Fruit fly (Drosophila melanogaster) whole organism, embryonic: ENCODE measurements around the gene Pde9.

ENCODE experiments used
- BEAF-32 ChIP-seq: fragments of 200-800 bp; sonication (Bioruptor generic); optimal IDR thresholded peaks from 3 replicates; lab custom pipeline; 2017; ENCODE audit warnings: missing biosample characterization, missing genetic modification characterization, mild to moderate bottlenecking, moderate library complexity, missing genetic modification reagents
- Bgb ChIP-seq: fragments of 200-800 bp; sonication (Bioruptor generic); IDR thresholded peaks from 2 replicates; pipeline ENCODE4 v1.3.6; 2022; ENCODE audit warnings: missing biosample characterization, missing genetic modification characterization; ENCODE audit not compliant: partially characterized antibody
- CG12104 ChIP-seq: fragments of 200-800 bp; sonication (Bioruptor generic); optimal IDR thresholded peaks from 3 replicates; lab custom pipeline; 2016; ENCODE audit warnings: missing biosample characterization, missing genetic modification characterization
- CG14050 ChIP-seq: fragments of 200-800 bp; sonication (Bioruptor generic); IDR thresholded peaks from 3 replicates; pipeline ENCODE4 v1.3.6; 2022; ENCODE audit warnings: missing biosample characterization, missing genetic modification characterization
- CG14965 ChIP-seq: fragments of 200-800 bp; sonication (Bioruptor generic); optimal IDR thresholded peaks from 2 replicates; lab custom pipeline; 2016; ENCODE audit warnings: missing biosample characterization, missing genetic modification characterization, borderline replicate concordance
- CG17361 ChIP-seq: fragments of 200-800 bp; sonication (Bioruptor generic); IDR thresholded peaks from 3 replicates; pipeline ENCODE4 v1.3.6; 2022; ENCODE audit warnings: missing biosample characterization, missing genetic modification characterization
- CG1832 ChIP-seq: fragments of 200-800 bp; sonication (Bioruptor generic); optimal IDR thresholded peaks from 2 replicates; lab custom pipeline; 2017; ENCODE audit warnings: missing biosample characterization, mild to moderate bottlenecking, missing genetic modification characterization, inconsistent platforms
- CG34224 ChIP-seq: fragments of 200-800 bp; sonication (Bioruptor generic); IDR thresholded peaks from 3 replicates; pipeline ENCODE4 v1.3.6; 2022; ENCODE audit warnings: missing biosample characterization, missing genetic modification characterization; ENCODE audit not compliant: partially characterized antibody
- CG34422 ChIP-seq: fragments of 200-800 bp; sonication (Bioruptor generic); IDR thresholded peaks from 3 replicates; pipeline ENCODE4 v1.3.6; 2022; ENCODE audit warnings: missing biosample characterization, missing genetic modification characterization
- CG8281 ChIP-seq: fragments of 200-800 bp; sonication (Bioruptor generic); optimal IDR thresholded peaks from 2 replicates; lab custom pipeline; 2018; ENCODE audit warnings: missing biosample characterization, mild to moderate bottlenecking, missing genetic modification characterization, moderate library complexity
- CG8290 ChIP-seq, 3 experiments: fragments of 200-800 bp; sonication (Bioruptor generic); optimal IDR thresholded peaks; 2 replicates each; lab custom pipeline; 2016 to 2019; ENCODE audit warnings: missing biosample characterization in 3 of 3, missing genetic modification characterization in 3 of 3, mild to moderate bottlenecking in 2 of 3, moderate library complexity in 1 of 3
- CG8765 ChIP-seq: fragments of 200-800 bp; sonication (Bioruptor generic); IDR thresholded peaks from 2 replicates; pipeline ENCODE4 v1.3.6; 2022; ENCODE audit warnings: missing biosample characterization, missing genetic modification characterization
- D19B ChIP-seq: fragments of 200-800 bp; sonication (Bioruptor generic); optimal IDR thresholded peaks from 2 replicates; lab custom pipeline; 2017; ENCODE audit warnings: missing biosample characterization, mild to moderate bottlenecking, missing genetic modification characterization
- Dref ChIP-seq: fragments of 200-800 bp; sonication (Bioruptor generic); IDR thresholded peaks from 2 replicates; pipeline ENCODE4 v1.3.6; 2022; ENCODE audit warnings: missing biosample characterization, missing genetic modification characterization
- Fer2 ChIP-seq: fragments of 200-800 bp; sonication (Bioruptor generic); optimal IDR thresholded peaks from 2 replicates; lab custom pipeline; 2018; ENCODE audit warnings: missing biosample characterization, mild to moderate bottlenecking, missing genetic modification characterization, moderate library complexity
- Fer3 ChIP-seq: fragments of 200-800 bp; sonication (Bioruptor generic); optimal IDR thresholded peaks from 2 replicates; lab custom pipeline; 2018; ENCODE audit warnings: missing biosample characterization, mild to moderate bottlenecking, missing genetic modification characterization, moderate library complexity
- Hr3 ChIP-seq: fragments of 200-800 bp; sonication (Bioruptor generic); optimal IDR thresholded peaks from 3 replicates; lab custom pipeline; 2016; ENCODE audit warnings: missing biosample characterization, missing genetic modification characterization
- Hsf ChIP-seq: fragments of 200-800 bp; sonication (Bioruptor generic); optimal IDR thresholded peaks from 3 replicates; lab custom pipeline; 2016; ENCODE audit warnings: missing biosample characterization, missing genetic modification characterization
- MBD-R2 ChIP-seq: fragments of 200-800 bp; sonication (Bioruptor generic); IDR thresholded peaks from 2 replicates; pipeline ENCODE4 v1.3.6; 2022; ENCODE audit warnings: missing biosample characterization, missing genetic modification characterization
- MESR4 ChIP-seq: fragments of 200-800 bp; sonication (Bioruptor generic); optimal IDR thresholded peaks from 2 replicates; lab custom pipeline; 2018; ENCODE audit warnings: missing biosample characterization, mild to moderate bottlenecking, missing genetic modification characterization, moderate library complexity
- Mad ChIP-seq: fragments of 200-800 bp; sonication (Bioruptor generic); optimal IDR thresholded peaks from 2 replicates; lab custom pipeline; 2016; ENCODE audit warnings: missing biosample characterization, missing genetic modification characterization
- Nf-YA ChIP-seq: fragments of 200-800 bp; sonication (Bioruptor generic); IDR thresholded peaks from 2 replicates; pipeline ENCODE4 v1.3.6; 2022; ENCODE audit warnings: missing biosample characterization, missing genetic modification characterization
- Oli ChIP-seq: fragments of 200-800 bp; sonication (Bioruptor generic); optimal IDR thresholded peaks from 2 replicates; lab custom pipeline; 2018; ENCODE audit warnings: missing biosample characterization, mild to moderate bottlenecking, missing genetic modification characterization, moderate library complexity
- Opbp ChIP-seq: fragments of 200-800 bp; sonication (Bioruptor generic); IDR thresholded peaks from 3 replicates; pipeline ENCODE4 v1.3.6; 2022; ENCODE audit warnings: missing biosample characterization, missing genetic modification characterization; ENCODE audit not compliant: partially characterized antibody
- Pdp1 ChIP-seq, 2 experiments: fragments of 200-800 bp; sonication (Bioruptor generic); optimal IDR thresholded peaks; 3 replicates each; lab custom pipeline; 2016; ENCODE audit warnings: missing biosample characterization in 2 of 2, missing genetic modification characterization in 2 of 2, mild to moderate bottlenecking in 1 of 2, moderate library complexity in 1 of 2
- Sry-β ChIP-seq: fragments of 200-800 bp; sonication (Bioruptor generic); optimal IDR thresholded peaks from 2 replicates; lab custom pipeline; 2018; ENCODE audit warnings: missing biosample characterization, mild to moderate bottlenecking, missing genetic modification characterization, moderate library complexity
- Sry-δ ChIP-seq: fragments of 200-800 bp; sonication (Bioruptor generic); optimal IDR thresholded peaks from 2 replicates; lab custom pipeline; 2016; ENCODE audit warnings: missing biosample characterization, missing genetic modification characterization
- TFAM ChIP-seq: fragments of 200-800 bp; sonication (Bioruptor generic); optimal IDR thresholded peaks from 2 replicates; lab custom pipeline; 2017; ENCODE audit warnings: missing biosample characterization, missing genetic modification characterization, inconsistent platforms
- Taf1 ChIP-seq: fragments of 200-800 bp; sonication (Bioruptor generic); IDR thresholded peaks from 2 replicates; pipeline ENCODE4 v1.3.6; 2022; ENCODE audit warnings: missing biosample characterization, missing genetic modification characterization
- Vsx1 ChIP-seq: fragments of 200-800 bp; sonication (Bioruptor generic); optimal IDR thresholded peaks from 2 replicates; lab custom pipeline; 2017; ENCODE audit warnings: missing biosample characterization, mild to moderate bottlenecking, missing genetic modification characterization, missing genetic modification reagents
- ase ChIP-seq: fragments of 200-800 bp; sonication (Bioruptor generic); IDR thresholded peaks from 3 replicates; pipeline ENCODE4 v1.3.6; 2022; ENCODE audit warnings: missing biosample characterization, missing genetic modification characterization
- ato ChIP-seq: fragments of 200-800 bp; sonication (Bioruptor generic); IDR thresholded peaks from 2 replicates; pipeline ENCODE4 v1.3.6; 2022; ENCODE audit warnings: missing biosample characterization, missing genetic modification characterization; ENCODE audit not compliant: partially characterized antibody
- crol ChIP-seq: fragments of 200-800 bp; sonication (Bioruptor generic); IDR thresholded peaks from 2 replicates; pipeline ENCODE4 v1.3.6; 2022; ENCODE audit warnings: missing biosample characterization, missing genetic modification characterization
- crp ChIP-seq, 2 experiments: fragments of 200-800 bp; sonication (Bioruptor generic); optimal IDR thresholded peaks; 2 replicates in 1 of 2; 3 replicates in 1 of 2; lab custom pipeline; 2017; ENCODE audit warnings: missing biosample characterization in 2 of 2, missing genetic modification characterization in 2 of 2, mild to moderate bottlenecking in 1 of 2, moderate library complexity in 1 of 2
- dm ChIP-seq: fragments of 200-800 bp; sonication (Bioruptor generic); optimal IDR thresholded peaks from 3 replicates; lab custom pipeline; 2016; ENCODE audit warnings: missing biosample characterization, missing genetic modification characterization
- exex ChIP-seq: fragments of 200-800 bp; sonication (Bioruptor generic); optimal IDR thresholded peaks from 4 replicates; lab custom pipeline; 2018; ENCODE audit warnings: missing biosample characterization, mild to moderate bottlenecking, missing genetic modification characterization, moderate library complexity
- fd102C ChIP-seq: fragments of 200-800 bp; sonication (Bioruptor generic); optimal IDR thresholded peaks from 2 replicates; lab custom pipeline; 2018; ENCODE audit warnings: missing biosample characterization, mild to moderate bottlenecking, missing genetic modification characterization, moderate library complexity
- gsb-n ChIP-seq: fragments of 200-800 bp; sonication (Bioruptor generic); optimal IDR thresholded peaks from 3 replicates; lab custom pipeline; 2018; ENCODE audit warnings: missing biosample characterization, mild to moderate bottlenecking, missing genetic modification characterization
- jumu ChIP-seq: fragments of 200-800 bp; sonication (Bioruptor generic); optimal IDR thresholded peaks from 3 replicates; lab custom pipeline; 2016; ENCODE audit warnings: missing biosample characterization, missing genetic modification characterization
- klu ChIP-seq: fragments of 200-800 bp; sonication (Bioruptor generic); IDR thresholded peaks from 2 replicates; pipeline ENCODE4 v1.3.6; 2022; ENCODE audit warnings: missing biosample characterization, missing genetic modification characterization
- nmo ChIP-seq: fragments of 200-800 bp; sonication (Bioruptor generic); optimal IDR thresholded peaks from 2 replicates; lab custom pipeline; 2018; ENCODE audit warnings: missing biosample characterization, mild to moderate bottlenecking, missing genetic modification characterization, moderate library complexity
- prd ChIP-seq, 3 experiments: fragments of >200 bp in 2 of 3; fragments of 200-800 bp in 1 of 3; sonication (Bioruptor generic) in 1 of 3; optimal IDR thresholded peaks in 2 of 3; IDR thresholded peaks in 1 of 3; 2 replicates in 2 of 3; 3 replicates in 1 of 3; pipeline versions ENCODE4 v1.3.6 to Lab custom; 2017 to 2022; ENCODE audit warnings: missing biosample characterization in 1 of 3, missing genetic modification characterization in 1 of 3
- pros ChIP-seq: fragments of 200-800 bp; sonication (Bioruptor generic); optimal IDR thresholded peaks from 3 replicates; lab custom pipeline; 2019; ENCODE audit warnings: missing biosample characterization, mild to moderate bottlenecking, missing genetic modification characterization, moderate library complexity
- pzg ChIP-seq: fragments of 200-800 bp; sonication (Bioruptor generic); optimal IDR thresholded peaks from 3 replicates; lab custom pipeline; 2018; ENCODE audit warnings: missing biosample characterization, mild to moderate bottlenecking, missing genetic modification characterization, moderate library complexity
- run ChIP-seq: fragments of 200-800 bp; sonication (Bioruptor generic); optimal IDR thresholded peaks from 3 replicates; lab custom pipeline; 2018; ENCODE audit warnings: missing biosample characterization, mild to moderate bottlenecking, missing genetic modification characterization
- sisA ChIP-seq: fragments of 200-800 bp; sonication (Bioruptor generic); IDR thresholded peaks from 2 replicates; pipeline ENCODE4 v1.3.6; 2022; ENCODE audit warnings: missing biosample characterization, missing genetic modification characterization
- sob ChIP-seq: fragments of 200-800 bp; sonication (Bioruptor generic); IDR thresholded peaks from 2 replicates; pipeline ENCODE4 v1.3.6; 2022; ENCODE audit warnings: missing biosample characterization, missing genetic modification characterization
- sqz ChIP-seq: fragments of 200-800 bp; sonication (Bioruptor generic); optimal IDR thresholded peaks from 3 replicates; lab custom pipeline; 2018; ENCODE audit warnings: missing biosample characterization, mild to moderate bottlenecking, missing genetic modification characterization
- stwl ChIP-seq: fragments of 200-800 bp; sonication (Bioruptor generic); optimal IDR thresholded peaks from 3 replicates; lab custom pipeline; 2018; ENCODE audit warnings: missing biosample characterization, mild to moderate bottlenecking, missing genetic modification characterization, moderate library complexity

Pde9 gene

dm6 chrX:12906914-12907313, 9.8 kb upstream of the Pde9 start, which contains the start of gene mRpL49 (continued):
- TF ChIP-seq Bgb (GFP tag; lab: Robert Waterston, UW): peak; percentile 47; the same call in 1 of the 2 replicates
- no peak for TF ChIP-seq crol (GFP tag; lab: Robert Waterston, UW)
- TF ChIP-seq CG8290 (GFP tag; optimal IDR thresholded peaks at IDR 0.05; lab: Kevin White, UChicago): no peak
- TF ChIP-seq CG8290 (tag; optimal IDR thresholded peaks at IDR 0.05; lab: Kevin White, UChicago): peak in 1 of 2 experiments; percentile 23
- no peak for TF ChIP-seq Hsf (GFP tag; lab: Kevin White, UChicago)
- TF ChIP-seq pros (GFP tag; lab: Kevin White, UChicago): no peak
- TF ChIP-seq sqz (GFP tag; lab: Kevin White, UChicago): no peak
- no peak for TF ChIP-seq CG8281
- TF ChIP-seq Fer2 (tag; lab: Kevin White, UChicago): no peak
- TF ChIP-seq Pdp1 (GFP tag; optimal IDR thresholded peaks at IDR 0.05; lab: Kevin White, UChicago): peak in 1 of 2 experiments; percentile 63
- TF ChIP-seq MBD-R2 (GFP tag; lab: Robert Waterston, UW): peak; percentile 53; the same call in 1 of the 2 replicates
- TF ChIP-seq Fer3: no peak
- TF ChIP-seq sisA (GFP tag; lab: Robert Waterston, UW): no peak
- peak in 1 of 2 experiments; percentile 53 for TF ChIP-seq crp (GFP tag; optimal IDR thresholded peaks at IDR 0.05; lab: Kevin White, UChicago)
- TF ChIP-seq pzg (GFP tag; lab: Kevin White, UChicago): peak; percentile 34
- no peak for TF ChIP-seq Taf1 (GFP tag; lab: Robert Waterston, UW)
- no peak for TF ChIP-seq klu
- TF ChIP-seq exex (tag; lab: Kevin White, UChicago): no peak
- no peak for TF ChIP-seq CG12104
- TF ChIP-seq ase (GFP tag; lab: Robert Waterston, UW): no peak
- TF ChIP-seq Oli (tag; lab: Kevin White, UChicago): no peak
- no peak for TF ChIP-seq D19B
- no peak for TF ChIP-seq dm
- TF ChIP-seq Opbp (GFP tag; lab: Robert Waterston, UW): peak; percentile 23; the same call in 1 of the 3 replicates
- no peak for TF ChIP-seq prd (optimal IDR thresholded peaks at IDR 0.05; lab: Kevin White, UChicago)
- no peak for TF ChIP-seq prd (GFP tag; IDR thresholded peaks at IDR 0.05; lab: Robert Waterston, UW)
- no peak for TF ChIP-seq run
- TF ChIP-seq Nf-YA: no peak
- no peak for TF ChIP-seq gsb-n (tag; lab: Kevin White, UChicago)
- peak; percentile 15 for TF ChIP-seq stwl (tag; lab: Kevin White, UChicago)
- peak; percentile 48 for TF ChIP-seq BEAF-32 (GFP tag; lab: Kevin White, UChicago)
- TF ChIP-seq ato (GFP tag; lab: Robert Waterston, UW): 0 out of 2 replicates have a peak, but pooled peaks have one; percentile 13
- TF ChIP-seq Dref (GFP tag; lab: Robert Waterston, UW): peak; percentile 71
- no peak for TF ChIP-seq CG8765 (GFP tag; lab: Robert Waterston, UW)
- TF ChIP-seq CG17361: no peak
- TF ChIP-seq jumu (GFP tag; lab: Kevin White, UChicago): no peak
- TF ChIP-seq Vsx1 (GFP tag; lab: Kevin White, UChicago): no peak
- TF ChIP-seq TFAM (GFP tag; lab: Kevin White, UChicago): no peak
- TF ChIP-seq Sry-β (GFP tag; lab: Kevin White, UChicago): peak; percentile 84
- TF ChIP-seq nmo (GFP tag; lab: Kevin White, UChicago): no peak
- no peak for TF ChIP-seq CG34422 (GFP tag; lab: Robert Waterston, UW)
- TF ChIP-seq Hr3: no peak
- peak; percentile 41 for TF ChIP-seq MESR4
- peak; percentile 37 for TF ChIP-seq Sry-δ (GFP tag; lab: Kevin White, UChicago)
- no peak for TF ChIP-seq sob
- no peak for TF ChIP-seq CG14050 (GFP tag; lab: Robert Waterston, UW)
- TF ChIP-seq CG34224 (GFP tag; lab: Robert Waterston, UW): no peak
- no peak for TF ChIP-seq CG1832 (GFP tag; lab: Kevin White, UChicago)
- TF ChIP-seq Mad (GFP tag; lab: Kevin White, UChicago): no peak
- no peak for TF ChIP-seq CG14965 (GFP tag; lab: Kevin White, UChicago)
- no peak for TF ChIP-seq fd102C
